Fruit fly (Drosophila melanogaster): ENCODE results near the gene CG3078.

CG3078 gene

DNA sequence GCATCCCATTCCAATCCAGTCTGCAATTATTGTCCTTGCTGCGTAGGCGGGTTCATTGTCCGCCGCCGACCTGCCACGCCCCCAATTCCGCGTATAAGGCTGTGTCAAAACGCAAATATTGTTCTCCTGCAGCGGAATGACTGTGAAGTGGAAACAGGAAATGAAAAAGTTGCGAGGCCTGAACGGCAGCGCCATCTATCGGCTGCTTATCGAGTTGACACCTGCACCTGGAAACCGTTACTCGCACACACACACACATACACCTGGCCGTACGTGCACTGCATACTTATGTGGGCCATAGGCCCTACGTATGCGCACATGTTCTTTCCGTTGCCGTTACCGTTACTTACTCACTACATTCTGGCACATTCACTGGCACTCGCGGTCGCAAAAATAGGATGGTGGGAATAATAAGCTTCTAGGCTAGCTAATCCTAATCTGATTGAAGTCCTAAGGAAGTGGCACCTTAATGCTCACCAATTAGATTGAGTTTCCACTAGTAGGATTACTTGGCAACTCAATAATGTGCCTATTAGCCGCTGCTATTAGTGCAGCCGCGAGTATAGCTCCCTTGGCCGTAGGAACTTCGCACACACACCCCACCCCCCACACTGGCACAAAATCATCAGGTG is 945 bp downstream of the CG3078 start (continued):
- no peak for TF ChIP-seq CG31627 (GFP tag; optimal IDR thresholded peaks at IDR 0.05)
- TF ChIP-seq CG10631 (GFP tag; optimal IDR thresholded peaks at IDR 0.05), result no peak
- peak; percentile 19 for TF ChIP-seq Hr4 (GFP tag; optimal IDR thresholded peaks at IDR 0.05)
- TF ChIP-seq Ets96B (tag; optimal IDR thresholded peaks at IDR 0.05), result peak; percentile 6
- no peak for TF ChIP-seq Sox15 (GFP tag; optimal IDR thresholded peaks at IDR 0.05)

DNA sequence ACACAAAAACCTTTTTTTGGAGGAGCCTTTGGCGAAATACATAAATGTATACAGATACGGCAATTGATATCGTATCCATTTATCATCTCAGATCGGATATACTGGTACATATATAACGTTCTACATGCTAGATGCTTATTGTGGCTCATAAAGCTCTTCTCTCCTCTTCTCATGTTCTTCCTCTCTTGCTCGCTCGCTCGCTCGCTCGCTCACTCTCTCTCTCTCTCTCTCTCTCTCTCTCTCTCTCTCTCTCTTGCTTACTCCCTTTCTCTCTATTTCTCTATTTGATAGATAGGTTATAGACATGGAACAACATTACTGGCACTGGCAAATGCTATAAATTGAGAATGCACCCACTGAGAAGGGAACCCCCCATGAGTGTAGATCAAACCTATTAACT is 4.6 kb downstream of the CG3078 start:
- no peak for TF ChIP-seq CG8119 (GFP tag; IDR thresholded peaks at IDR 0.05)

DNA sequence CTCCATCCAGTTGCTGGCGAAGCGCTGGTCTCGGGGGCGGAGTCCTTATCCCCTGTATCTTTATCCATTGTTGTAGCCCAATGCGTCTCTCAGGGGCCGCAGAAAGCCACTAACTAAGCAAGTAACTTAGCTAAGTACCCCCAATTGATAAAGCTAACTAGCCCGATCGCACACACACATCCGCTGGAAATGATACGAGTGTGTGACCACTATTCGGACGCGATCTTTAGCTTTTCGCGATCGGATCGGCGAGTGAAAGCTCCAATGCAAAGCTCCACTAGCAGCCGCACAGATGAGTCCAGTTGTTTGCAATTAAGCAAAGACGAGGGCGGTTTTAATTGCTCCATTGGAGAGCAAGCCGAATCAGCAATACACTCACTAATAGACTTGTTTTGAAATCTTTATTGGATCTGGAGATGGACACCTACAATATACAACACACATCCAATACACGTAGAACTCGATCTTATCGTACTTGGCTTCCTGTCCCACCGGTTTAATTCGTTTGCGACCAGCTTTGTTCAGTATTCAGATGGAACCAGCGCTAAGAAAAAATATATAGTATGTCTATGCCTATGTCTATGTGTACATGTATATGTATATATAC is 5.5 kb downstream of the CG3078 start, which contains the start of gene CG3091:
CG3091 (minus strand) TSS at position 178 of the 607 bp plus-strand sequence.
- peak; percentile 37 for TF ChIP-seq CG6276 (GFP tag; optimal IDR thresholded peaks at IDR 0.05)
- peak; percentile 36 for TF ChIP-seq Eip78C (GFP tag)
- 0 out of 2 replicates have a peak, but pooled peaks have one; percentile 8 for TF ChIP-seq CG15336 (GFP tag; IDR thresholded peaks at IDR 0.05)
- TF ChIP-seq CG8119 (GFP tag; IDR thresholded peaks at IDR 0.05), result no peak
- no peak for TF ChIP-seq CG1621 (tag; optimal IDR thresholded peaks at IDR 0.05)
- no peak for TF ChIP-seq Lpt (GFP tag; optimal IDR thresholded peaks at IDR 0.05)
- no peak for TF ChIP-seq Sox14 (GFP tag; optimal IDR thresholded peaks at IDR 0.05)
- no peak for TF ChIP-seq Sox15 (GFP tag; optimal IDR thresholded peaks at IDR 0.05)
- no peak for TF ChIP-seq CG11902 (GFP tag; optimal IDR thresholded peaks at IDR 0.05)
- no peak for TF ChIP-seq CG6792 (GFP tag; optimal IDR thresholded peaks at IDR 0.05)
- no peak for TF ChIP-seq ss (GFP tag; optimal IDR thresholded peaks at IDR 0.05)
- no peak for TF ChIP-seq fd85E (GFP tag; optimal IDR thresholded peaks at IDR 0.05)
- no peak for TF ChIP-seq salr (GFP tag; optimal IDR thresholded peaks at IDR 0.05)
- TF ChIP-seq Gug (GFP tag; IDR thresholded peaks at IDR 0.05), result no peak
- no peak for TF ChIP-seq Blimp-1 (GFP tag; optimal IDR thresholded peaks at IDR 0.05)
- TF ChIP-seq eg (GFP tag; IDR thresholded peaks at IDR 0.05), result peak; percentile 70
- TF ChIP-seq esn (GFP tag; optimal IDR thresholded peaks at IDR 0.05), result no peak
- TF ChIP-seq CG10669 (GFP tag; optimal IDR thresholded peaks at IDR 0.05), result no peak
- TF ChIP-seq OdsH (GFP tag; optimal IDR thresholded peaks at IDR 0.05), result no peak
- no peak for TF ChIP-seq CG4318 (GFP tag; optimal IDR thresholded peaks at IDR 0.05)
- peak; percentile 65; the same call in 2 of the 3 replicates for TF ChIP-seq CG6163 (GFP tag; IDR thresholded peaks at IDR 0.05)
- TF ChIP-seq CG6808 (GFP tag; optimal IDR thresholded peaks at IDR 0.05), result no peak
- no peak for TF ChIP-seq Hr39 (GFP tag; optimal IDR thresholded peaks at IDR 0.05)

DNA sequence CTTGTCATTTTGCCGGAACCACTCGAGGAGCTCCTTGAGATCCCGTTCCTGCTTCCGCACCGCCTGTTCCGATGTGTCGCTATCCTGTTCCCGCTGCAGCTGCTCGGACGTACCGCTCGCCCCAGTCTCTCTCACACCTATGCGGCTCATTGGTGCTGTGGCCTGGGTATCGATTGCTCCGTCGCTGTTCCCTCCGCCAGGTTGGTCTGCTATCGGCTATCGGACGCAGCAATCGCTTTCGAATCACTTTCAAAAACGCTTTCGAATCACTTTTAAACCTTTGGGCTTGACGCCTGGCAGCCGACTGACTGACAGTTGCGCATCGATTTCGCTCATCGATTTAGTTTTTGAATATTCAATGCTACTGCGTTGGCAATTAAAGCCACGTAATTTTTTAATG is 8.0 kb downstream of the CG3078 start, which contains the start of gene CG3191:
CG3191 (minus strand) TSS at position 306 of the 400 bp plus-strand sequence.
- TF ChIP-seq pdm3 (GFP tag; optimal IDR thresholded peaks at IDR 0.05), result no peak
- TF ChIP-seq CG1621 (tag; optimal IDR thresholded peaks at IDR 0.05), result no peak
- TF ChIP-seq dac (GFP tag; optimal IDR thresholded peaks at IDR 0.05), result no peak
- TF ChIP-seq CG10669 (GFP tag; optimal IDR thresholded peaks at IDR 0.05), result no peak
- TF ChIP-seq CG6854 (GFP tag; optimal IDR thresholded peaks at IDR 0.05), result no peak
- TF ChIP-seq CG32006 (GFP tag; optimal IDR thresholded peaks at IDR 0.05), result no peak
- TF ChIP-seq Eip78C (GFP tag), result no peak
- TF ChIP-seq CG4318 (GFP tag; optimal IDR thresholded peaks at IDR 0.05), result no peak
- TF ChIP-seq Blimp-1 (GFP tag; optimal IDR thresholded peaks at IDR 0.05), result no peak
- TF ChIP-seq CG6276 (GFP tag; optimal IDR thresholded peaks at IDR 0.05), result no peak
- no peak for TF ChIP-seq Met (GFP tag; optimal IDR thresholded peaks at IDR 0.05)
- no peak for TF ChIP-seq spab (GFP tag; optimal IDR thresholded peaks at IDR 0.05)
- TF ChIP-seq CG9139 (GFP tag; optimal IDR thresholded peaks at IDR 0.05), result no peak
- no peak for TF ChIP-seq ss (GFP tag; optimal IDR thresholded peaks at IDR 0.05)
- TF ChIP-seq CG6808 (GFP tag; optimal IDR thresholded peaks at IDR 0.05), result no peak
- no peak for TF ChIP-seq lz (GFP tag; optimal IDR thresholded peaks at IDR 0.05)
- TF ChIP-seq Eip93F (GFP tag; optimal IDR thresholded peaks at IDR 0.05), result no peak
- TF ChIP-seq achi (GFP tag; optimal IDR thresholded peaks at IDR 0.05), result no peak
- TF ChIP-seq eg (GFP tag; IDR thresholded peaks at IDR 0.05), result no peak
